Worm (Caenorhabditis elegans) whole organism, L4 larva: Measurements from ENCODE around the gene scl-2.

Experiments
- ceh-82 ChIP-seq: sonication (generic microtip); optimal IDR thresholded peaks from 2 replicates; lab custom pipeline; 2017; ENCODE audit warnings: missing biosample characterization, missing genetic modification characterization
- nhr-28 ChIP-seq: fragments of 150-350 bp; optimal IDR thresholded peaks from 2 replicates; lab custom pipeline; 2014; ENCODE audit warnings: missing biosample characterization, missing genetic modification characterization

ce11 chrIV:13107359-13107758 is 49.8 kb downstream of the scl-2 start, which contains the start of gene B0564.2:
- TF ChIP-seq nhr-28 (tag; lab: Kevin White, UChicago) (no peak), ceh-82 (no peak)
